Worm (Caenorhabditis elegans) whole organism, L3 larva: ENCODE measurements around the gene pges-2.

Experiments
- R02D3.7 ChIP-seq: fragments of 150-350 bp; optimal IDR thresholded peaks from 2 replicates; lab custom pipeline; 2014; ENCODE audit warnings: missing biosample characterization, missing genetic modification characterization
- aly-2 ChIP-seq: fragments of 150-350 bp; optimal IDR thresholded peaks from 2 replicates; lab custom pipeline; 2014; ENCODE audit warnings: missing biosample characterization, missing genetic modification characterization
- ama-1 ChIP-seq: fragments of 150-350 bp; optimal IDR thresholded peaks from 2 replicates; lab custom pipeline; 2018
- ceh-16 ChIP-seq: sonication (generic microtip); optimal IDR thresholded peaks from 2 replicates; lab custom pipeline; 2017; ENCODE audit warnings: missing biosample characterization, missing genetic modification characterization
- ceh-9 ChIP-seq: sonication (generic microtip); optimal IDR thresholded peaks from 2 replicates; lab custom pipeline; 2018; ENCODE audit warnings: missing biosample characterization, missing genetic modification characterization
- daf-12 ChIP-seq: fragments of 150-350 bp; optimal IDR thresholded peaks from 2 replicates; lab custom pipeline; 2014; ENCODE audit warnings: missing biosample characterization, missing genetic modification reagents, missing genetic modification characterization
- egl-5 ChIP-seq: fragments of 150-350 bp; optimal IDR thresholded peaks from 2 replicates; lab custom pipeline; 2017; ENCODE audit warnings: missing biosample characterization, missing genetic modification reagents, missing genetic modification characterization, inconsistent platforms
- elt-1 ChIP-seq: fragments of 150-350 bp; optimal IDR thresholded peaks from 2 replicates; lab custom pipeline; 2014; ENCODE audit warnings: missing biosample characterization, missing genetic modification characterization
- elt-2 ChIP-seq: sonication (generic microtip); optimal IDR thresholded peaks from 2 replicates; lab custom pipeline; 2016; ENCODE audit warnings: missing genetic modification reagents, mild to moderate bottlenecking, missing genetic modification characterization, missing compliant biosample characterization
- elt-3 ChIP-seq, 3 experiments: fragments of 150-350 bp in 1 of 3; sonication (generic microtip) in 2 of 3; optimal IDR thresholded peaks; 2 replicates in 2 of 3; 4 replicates in 1 of 3; lab custom pipeline; 2014 to 2017; ENCODE audit warnings: missing biosample characterization in 3 of 3, missing genetic modification characterization in 3 of 3
- eor-1 ChIP-seq, 2 experiments: fragments of 150-350 bp; optimal IDR thresholded peaks; 2 replicates each; lab custom pipeline; 2014 to 2018; ENCODE audit warnings: missing biosample characterization in 2 of 2, missing genetic modification characterization in 2 of 2
- fkh-2 ChIP-seq: fragments of 150-350 bp; optimal IDR thresholded peaks from 2 replicates; lab custom pipeline; 2014; ENCODE audit warnings: missing biosample characterization, missing genetic modification reagents, missing genetic modification characterization
- fos-1 ChIP-seq: fragments of 150-350 bp; optimal IDR thresholded peaks from 2 replicates; lab custom pipeline; 2014; ENCODE audit warnings: missing biosample characterization, missing genetic modification characterization
- hmg-11 ChIP-seq: sonication (generic microtip); optimal IDR thresholded peaks from 2 replicates; lab custom pipeline; 2016; ENCODE audit warnings: missing genetic modification characterization, missing compliant biosample characterization
- jun-1 ChIP-seq: fragments of 150-350 bp; optimal IDR thresholded peaks from 2 replicates; lab custom pipeline; 2014; ENCODE audit warnings: missing biosample characterization, missing genetic modification reagents, missing genetic modification characterization
- lin-39 ChIP-seq: fragments of 150-350 bp; optimal IDR thresholded peaks from 2 replicates; lab custom pipeline; 2018; ENCODE audit warnings: missing biosample characterization, missing genetic modification reagents, missing genetic modification characterization
- lsy-12 ChIP-seq: sonication (generic microtip); optimal IDR thresholded peaks from 2 replicates; lab custom pipeline; 2016; ENCODE audit warnings: mild to moderate bottlenecking, missing genetic modification characterization, missing compliant biosample characterization
- mml-1 ChIP-seq: fragments of 150-350 bp; sonication (generic microtip); optimal IDR thresholded peaks from 3 replicates; lab custom pipeline; 2014; ENCODE audit warnings: missing biosample characterization, missing genetic modification characterization
- nfya-1 ChIP-seq: sonication (generic microtip); optimal IDR thresholded peaks from 2 replicates; lab custom pipeline; 2017; ENCODE audit warnings: missing genetic modification characterization, mild to moderate bottlenecking, missing compliant biosample characterization, antibody characterized with exemption, moderate library complexity; ENCODE audit not compliant: insufficient read depth
- nhr-11 ChIP-seq: fragments of 150-350 bp; optimal IDR thresholded peaks from 2 replicates; lab custom pipeline; 2014; ENCODE audit warnings: missing biosample characterization, missing genetic modification characterization
- nhr-12 ChIP-seq: fragments of 150-350 bp; optimal IDR thresholded peaks from 2 replicates; lab custom pipeline; 2014; ENCODE audit warnings: missing biosample characterization, missing genetic modification characterization
- nhr-237 ChIP-seq: fragments of 150-350 bp; optimal IDR thresholded peaks from 2 replicates; lab custom pipeline; 2014; ENCODE audit warnings: missing biosample characterization, missing genetic modification characterization
- nhr-28 ChIP-seq: fragments of 150-350 bp; optimal IDR thresholded peaks from 2 replicates; lab custom pipeline; 2014; ENCODE audit warnings: missing biosample characterization, missing genetic modification characterization
- nhr-43 ChIP-seq: sonication (generic microtip); optimal IDR thresholded peaks from 2 replicates; lab custom pipeline; 2016; ENCODE audit warnings: mild to moderate bottlenecking, missing genetic modification characterization, missing compliant biosample characterization; ENCODE audit not compliant: poor library complexity, severe bottlenecking
- nhr-67 ChIP-seq: fragments of 150-350 bp; optimal IDR thresholded peaks from 2 replicates; lab custom pipeline; 2014; ENCODE audit warnings: missing biosample characterization, missing genetic modification characterization
- nhr-77 ChIP-seq: fragments of 150-350 bp; optimal IDR thresholded peaks from 2 replicates; lab custom pipeline; 2014; ENCODE audit warnings: missing biosample characterization, missing genetic modification characterization
- pha-4 ChIP-seq: fragments of 150-350 bp; optimal IDR thresholded peaks from 2 replicates; lab custom pipeline; 2014; ENCODE audit warnings: missing biosample characterization, missing genetic modification reagents, missing genetic modification characterization
- pqm-1 ChIP-seq: fragments of 150-350 bp; optimal IDR thresholded peaks from 2 replicates; lab custom pipeline; 2017; ENCODE audit warnings: missing biosample characterization, missing genetic modification characterization, inconsistent platforms
- sea-2 ChIP-seq: fragments of 150-350 bp; sonication (generic microtip); optimal IDR thresholded peaks from 4 replicates; lab custom pipeline; 2014; ENCODE audit warnings: missing biosample characterization, missing genetic modification reagents, missing genetic modification characterization
- skn-1 ChIP-seq: fragments of 150-350 bp; optimal IDR thresholded peaks from 2 replicates; lab custom pipeline; 2014; ENCODE audit warnings: missing biosample characterization, missing genetic modification characterization
- snpc-4 ChIP-seq: fragments of 150-350 bp; optimal IDR thresholded peaks from 2 replicates; lab custom pipeline; 2014; ENCODE audit warnings: missing biosample characterization, missing genetic modification characterization
- unc-39 ChIP-seq: sonication (generic microtip); optimal IDR thresholded peaks from 4 replicates; lab custom pipeline; 2017; ENCODE audit warnings: missing biosample characterization, missing genetic modification characterization
- unc-62 ChIP-seq: fragments of 150-350 bp; sonication (generic microtip); optimal IDR thresholded peaks from 4 replicates; lab custom pipeline; 2014; ENCODE audit warnings: missing biosample characterization, missing genetic modification reagents, missing genetic modification characterization
- zag-1 ChIP-seq: fragments of 150-350 bp; optimal IDR thresholded peaks from 2 replicates; lab custom pipeline; 2014; ENCODE audit warnings: missing biosample characterization, missing genetic modification characterization
- ztf-11 ChIP-seq: fragments of 150-350 bp; optimal IDR thresholded peaks from 2 replicates; lab custom pipeline; 2014; ENCODE audit warnings: missing biosample characterization, missing genetic modification characterization
- ztf-4 ChIP-seq: fragments of 150-350 bp; optimal IDR thresholded peaks from 2 replicates; lab custom pipeline; 2014; ENCODE audit warnings: missing biosample characterization, missing genetic modification characterization

Gene pges-2

DNA sequence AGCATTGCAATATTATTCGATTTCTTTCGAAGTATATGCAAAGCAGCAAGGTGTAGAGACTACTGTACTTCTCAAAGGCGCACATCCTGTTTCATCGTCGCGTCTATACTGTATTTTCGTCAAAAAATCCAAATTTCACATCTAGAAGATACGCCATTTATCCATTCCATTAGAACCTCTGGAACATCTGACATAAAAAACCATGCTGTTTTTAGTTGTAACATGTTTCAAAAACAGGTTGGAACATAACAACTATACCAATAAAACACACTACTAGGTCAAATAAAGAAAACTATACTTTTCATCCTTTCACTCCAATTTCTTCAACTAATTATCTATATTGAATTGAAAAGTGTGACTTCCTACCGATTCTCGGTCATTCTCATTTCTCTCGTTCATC, 7.3 kb downstream of the pges-2 start, which contains the start of gene ugt-59:
ugt-59 (plus strand) TSS at position 301 of the 400 bp plus-strand sequence.
- TF ChIP-seq nhr-67 (tag; lab: Kevin White, UChicago) (no peak), eor-1 (tag; optimal IDR thresholded peaks at IDR 0.05; lab: Kevin White, UChicago) (no peak), hmg-11 (tag; lab: Kevin White, UChicago) (no peak), zag-1 (tag; lab: Kevin White, UChicago) (no peak), elt-3 (tag; optimal IDR thresholded peaks at IDR 0.05; lab: Kevin White, UChicago) (no peak), ama-1 (lab: Kevin White, UChicago) (no peak), nhr-43 (tag; lab: Kevin White, UChicago) (no peak), ztf-4 (tag; lab: Kevin White, UChicago) (no peak), elt-2 (tag; lab: Kevin White, UChicago) (no peak), nhr-12 (tag; lab: Kevin White, UChicago) (no peak), fkh-2 (tag; lab: Kevin White, UChicago) (no peak), nhr-11 (tag; lab: Kevin White, UChicago) (no peak), ztf-11 (tag; lab: Kevin White, UChicago) (no peak), egl-5 (tag; lab: Kevin White, UChicago) (no peak), pha-4 (no peak), unc-62 (no peak), lin-39 (tag; lab: Kevin White, UChicago) (no peak), skn-1 (tag; lab: Kevin White, UChicago) (no peak), daf-12 (tag; lab: Kevin White, UChicago) (no peak)

DNA sequence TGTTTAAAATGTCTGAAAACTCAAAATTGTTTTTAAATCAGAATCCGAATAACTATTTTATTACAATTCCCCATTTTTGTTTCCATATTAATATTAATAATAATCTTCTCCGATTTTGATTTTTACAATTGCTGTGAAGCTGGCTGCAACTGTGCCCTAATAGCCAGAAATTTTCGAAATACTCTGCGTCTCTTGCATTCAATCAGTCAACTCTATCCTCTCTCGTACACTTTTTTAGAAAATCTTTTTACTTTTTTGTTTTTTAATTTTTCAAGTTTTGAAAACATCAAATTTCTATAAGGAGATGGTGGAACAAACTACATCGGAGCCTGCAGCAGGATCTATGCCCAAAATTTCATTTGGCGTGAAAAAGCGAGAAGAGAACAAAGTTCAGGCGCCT, 9.7 kb downstream of the pges-2 start, which contains the start of gene gkow-1:
gkow-1 (plus strand) TSS at position 301 of the 400 bp plus-strand sequence.
- TF ChIP-seq ama-1 (lab: Kevin White, UChicago) (no peak), ztf-4 (tag; lab: Kevin White, UChicago) (no peak), nhr-43 (tag; lab: Kevin White, UChicago) (no peak), mml-1 (tag; lab: Kevin White, UChicago) (no peak), nhr-67 (tag; lab: Kevin White, UChicago) (no peak), nhr-237 (tag; lab: Kevin White, UChicago) (no peak), ceh-9 (no peak), nfya-1 (no peak), lin-39 (tag; lab: Kevin White, UChicago) (no peak), nhr-11 (tag; lab: Kevin White, UChicago) (no peak), pha-4 (no peak), fos-1 (tag; lab: Kevin White, UChicago) (no peak), unc-39 (tag; lab: Kevin White, UChicago) (no peak), snpc-4 (tag; lab: Kevin White, UChicago) (no peak), unc-62 (no peak), sea-2 (GFP tag; lab: Kevin White, UChicago) (no peak), skn-1 (tag; lab: Kevin White, UChicago) (no peak)

DNA sequence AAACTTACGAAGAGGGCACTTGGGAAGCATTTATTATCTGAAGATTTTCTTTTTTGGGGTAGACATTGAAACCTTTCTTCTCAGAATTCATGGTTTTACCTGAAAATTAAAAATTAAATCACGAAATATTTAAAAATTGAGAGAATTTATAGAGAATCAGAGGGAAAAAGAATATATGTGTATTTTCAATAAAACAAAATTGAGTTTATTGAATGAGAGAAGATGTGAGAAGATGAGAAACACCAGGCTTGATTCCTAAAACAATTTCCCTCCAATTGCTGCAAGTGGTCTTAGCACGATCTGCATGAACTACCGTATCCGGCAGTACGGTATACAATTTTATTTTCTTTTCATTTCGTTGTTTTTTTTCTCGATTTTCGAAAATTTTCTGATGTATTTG, 10.5 kb downstream of the pges-2 start, which contains the start of gene R11A8.1:
R11A8.1 (minus strand) TSS at position 101 of the 400 bp plus-strand sequence.
- no peak for TF ChIP-seq elt-2 (tag; lab: Kevin White, UChicago)
- no peak for TF ChIP-seq R02D3.7
- no peak for TF ChIP-seq elt-1 (tag; lab: Kevin White, UChicago)
- no peak for TF ChIP-seq nhr-28
- no peak for TF ChIP-seq nhr-12 (tag; lab: Kevin White, UChicago)
- no peak for TF ChIP-seq ztf-4 (tag; lab: Kevin White, UChicago)
- no peak for TF ChIP-seq jun-1 (tag; lab: Kevin White, UChicago)

DNA sequence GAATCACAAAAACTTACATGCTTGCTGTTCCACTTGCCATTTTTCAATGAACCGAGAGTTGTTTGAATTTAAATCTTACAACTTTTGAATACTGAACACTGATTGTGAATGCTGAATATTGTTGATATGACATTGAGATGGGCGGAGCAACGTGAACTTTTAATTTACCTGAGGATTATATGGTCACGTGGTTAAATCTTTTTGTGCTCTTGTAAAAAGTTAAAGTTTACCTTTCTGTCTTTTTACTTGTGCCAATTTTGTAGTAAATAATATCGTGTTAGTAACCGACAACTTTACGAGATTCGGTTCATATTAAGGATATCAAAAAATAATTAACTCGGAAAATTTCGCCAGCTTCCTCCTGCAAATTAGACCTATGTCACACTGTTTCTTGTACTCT, 15.3 kb downstream of the pges-2 start, which contains the start of gene Y43C5B.2:
Y43C5B.2 (minus strand) TSS at position 101 of the 400 bp plus-strand sequence.
- TF ChIP-seq pqm-1 (tag; lab: Kevin White, UChicago) (no peak), aly-2 (tag; lab: Kevin White, UChicago) (no peak), nhr-77 (tag; lab: Kevin White, UChicago) (no peak), ceh-16 (tag; lab: Kevin White, UChicago) (no peak), nhr-12 (tag; lab: Kevin White, UChicago) (no peak), mml-1 (tag; lab: Kevin White, UChicago) (no peak), daf-12 (tag; lab: Kevin White, UChicago) (no peak), skn-1 (tag; lab: Kevin White, UChicago) (no peak), unc-39 (tag; lab: Kevin White, UChicago) (no peak), lsy-12 (tag; lab: Kevin White, UChicago) (no peak)
